Worm (Caenorhabditis elegans): ENCODE measurements around the gene Y77E11A.7.

DNA sequence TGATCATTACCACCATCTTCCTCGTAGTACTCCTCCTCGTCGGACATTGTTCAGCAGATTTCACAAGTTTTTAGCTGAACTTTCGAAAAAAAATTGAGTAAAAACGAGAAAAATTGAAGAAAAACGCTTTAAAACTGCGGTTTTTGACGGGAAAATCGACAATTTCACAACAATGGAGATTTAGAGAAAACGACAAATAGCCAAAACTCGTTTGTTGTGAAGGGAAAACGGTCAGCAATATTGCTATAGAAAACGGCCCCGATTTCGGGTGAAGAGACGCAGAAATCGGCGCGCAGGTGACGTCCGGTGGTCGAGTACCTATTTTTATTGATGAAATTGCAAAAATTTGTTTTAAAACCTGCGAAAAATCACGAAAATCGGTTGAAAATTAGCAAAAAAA is 26.3 kb upstream of the Y77E11A.7 start, which contains the start of gene clp-7:
- TF ChIP-seq ama-1 (optimal IDR thresholded peaks at IDR 0.05) (no peak), ceh-13 (GFP tag; optimal IDR thresholded peaks at IDR 0.05) (no peak), tbx-11 (GFP tag; IDR thresholded peaks at IDR 0.05) (no peak), sea-1 (GFP tag; conservative IDR thresholded peaks at IDR 0.05) (no peak), tbx-37 (GFP tag; conservative IDR thresholded peaks at IDR 0.05) (no peak), ceh-36 (tag; optimal IDR thresholded peaks at IDR 0.05) (no peak), F13C5.2 (tag; optimal IDR thresholded peaks at IDR 0.05) (no peak), aly-1 (tag; optimal IDR thresholded peaks at IDR 0.05) (no peak), ets-7 (tag; optimal IDR thresholded peaks at IDR 0.05) (no peak), scrt-1 (GFP tag; IDR thresholded peaks at IDR 0.05) (no peak), hmbx-1 (tag; optimal IDR thresholded peaks at IDR 0.05) (no peak), tra-4 (tag; optimal IDR thresholded peaks at IDR 0.05) (no peak)

All from whole organism, early embryonic.